Fruit fly (Drosophila melanogaster) whole organism, prepupa: ENCODE results near the gene FER.

Experiments
- Blimp-1 ChIP-seq: fragments of 200-800 bp; sonication (Bioruptor generic); optimal IDR thresholded peaks from 3 replicates; lab custom pipeline; 2017; ENCODE audit warnings: missing biosample characterization, missing genetic modification characterization, mild to moderate bottlenecking, moderate library complexity, missing genetic modification reagents
- CG10631 ChIP-seq: fragments of 200-800 bp; sonication (Bioruptor generic); optimal IDR thresholded peaks from 2 replicates; lab custom pipeline; 2016; ENCODE audit warnings: missing biosample characterization, missing genetic modification characterization
- CG11762 ChIP-seq: fragments of 200-800 bp; sonication (Bioruptor generic); optimal IDR thresholded peaks from 3 replicates; lab custom pipeline; 2016; ENCODE audit warnings: missing biosample characterization, missing genetic modification characterization; ENCODE audit not compliant: insufficient read depth
- CG15336 ChIP-seq: fragments of 200-800 bp; sonication (Bioruptor generic); IDR thresholded peaks from 2 replicates; pipeline ENCODE4 v1.3.6; 2022; ENCODE audit warnings: missing biosample characterization, missing genetic modification characterization
- CG1621 ChIP-seq: fragments of 200-800 bp; sonication (Bioruptor generic); optimal IDR thresholded peaks from 3 replicates; lab custom pipeline; 2018; ENCODE audit warnings: missing biosample characterization, mild to moderate bottlenecking, missing genetic modification characterization
- CG16779 ChIP-seq: fragments of 200-800 bp; sonication (Bioruptor generic); optimal IDR thresholded peaks from 3 replicates; lab custom pipeline; 2017; ENCODE audit warnings: missing biosample characterization, mild to moderate bottlenecking, missing genetic modification characterization
- CG32006 ChIP-seq: fragments of 200-800 bp; sonication (Bioruptor generic); optimal IDR thresholded peaks from 3 replicates; lab custom pipeline; 2017; ENCODE audit warnings: missing biosample characterization, mild to moderate bottlenecking, missing genetic modification characterization
- CG34406 ChIP-seq: fragments of 200-800 bp; sonication (Bioruptor generic); optimal IDR thresholded peaks from 3 replicates; lab custom pipeline; 2016; ENCODE audit warnings: missing biosample characterization, missing genetic modification characterization
- CG3919 ChIP-seq: fragments of 200-800 bp; sonication (Bioruptor generic); optimal IDR thresholded peaks from 3 replicates; lab custom pipeline; 2016; ENCODE audit warnings: missing biosample characterization, missing genetic modification characterization
- CG4318 ChIP-seq: fragments of 200-800 bp; sonication (Bioruptor generic); optimal IDR thresholded peaks from 3 replicates; lab custom pipeline; 2017; ENCODE audit warnings: missing biosample characterization, mild to moderate bottlenecking, missing genetic modification characterization
- CG6808 ChIP-seq: fragments of 200-800 bp; sonication (Bioruptor generic); optimal IDR thresholded peaks from 3 replicates; lab custom pipeline; 2017; ENCODE audit warnings: missing biosample characterization, missing genetic modification characterization, mild to moderate bottlenecking, moderate library complexity, missing genetic modification reagents
- CG8319 ChIP-seq: fragments of 200-800 bp; sonication (Bioruptor generic); optimal IDR thresholded peaks from 3 replicates; lab custom pipeline; 2016; ENCODE audit warnings: missing biosample characterization, missing genetic modification characterization
- CG8632 ChIP-seq: fragments of 200-800 bp; sonication (Bioruptor generic); optimal IDR thresholded peaks from 3 replicates; lab custom pipeline; 2016; ENCODE audit warnings: missing biosample characterization, missing genetic modification characterization
- CG9139 ChIP-seq: fragments of 200-800 bp; sonication (Bioruptor generic); optimal IDR thresholded peaks from 3 replicates; lab custom pipeline; 2017; ENCODE audit warnings: missing biosample characterization, mild to moderate bottlenecking, missing genetic modification characterization
- Eip75B ChIP-seq: fragments of 200-800 bp; sonication (Bioruptor generic); optimal IDR thresholded peaks from 3 replicates; lab custom pipeline; 2016; ENCODE audit warnings: missing biosample characterization, missing genetic modification characterization
- Ets21C ChIP-seq: fragments of 200-800 bp; sonication (Bioruptor generic); optimal IDR thresholded peaks from 3 replicates; lab custom pipeline; 2016; ENCODE audit warnings: missing biosample characterization, missing genetic modification characterization
- Gug ChIP-seq: fragments of 200-800 bp; sonication (Bioruptor generic); IDR thresholded peaks from 2 replicates; pipeline ENCODE4 v1.3.6; 2022; ENCODE audit warnings: missing biosample characterization, missing genetic modification characterization
- Hr38 ChIP-seq: sonication (Bioruptor generic); optimal IDR thresholded peaks from 2 replicates; lab custom pipeline; 2016; ENCODE audit warnings: missing biosample characterization, missing genetic modification characterization
- Hr39 ChIP-seq: fragments of 200-800 bp; sonication (Bioruptor generic); optimal IDR thresholded peaks from 2 replicates; lab custom pipeline; 2016; ENCODE audit warnings: missing biosample characterization, missing genetic modification characterization
- Hr4 ChIP-seq: fragments of 200-800 bp; sonication (Bioruptor generic); optimal IDR thresholded peaks from 3 replicates; lab custom pipeline; 2016; ENCODE audit warnings: missing biosample characterization, missing genetic modification characterization
- Met ChIP-seq: fragments of 200-800 bp; sonication (Bioruptor generic); optimal IDR thresholded peaks from 3 replicates; lab custom pipeline; 2016; ENCODE audit warnings: missing biosample characterization, missing genetic modification characterization
- OdsH ChIP-seq: fragments of 200-800 bp; sonication (Bioruptor generic); optimal IDR thresholded peaks from 3 replicates; lab custom pipeline; 2016; ENCODE audit warnings: missing biosample characterization, missing genetic modification characterization
- Smox ChIP-seq: fragments of 200-800 bp; sonication (Bioruptor generic); optimal IDR thresholded peaks from 3 replicates; lab custom pipeline; 2016; ENCODE audit warnings: missing biosample characterization, missing genetic modification characterization
- Sox14 ChIP-seq: fragments of 200-800 bp; sonication (Bioruptor generic); optimal IDR thresholded peaks from 3 replicates; lab custom pipeline; 2016; ENCODE audit warnings: missing biosample characterization, missing genetic modification characterization
- Sox15 ChIP-seq: fragments of 200-800 bp; sonication (Bioruptor generic); optimal IDR thresholded peaks from 3 replicates; lab custom pipeline; 2016; ENCODE audit warnings: missing biosample characterization, missing genetic modification characterization
- achi ChIP-seq: fragments of 200-800 bp; sonication (Bioruptor generic); optimal IDR thresholded peaks from 3 replicates; lab custom pipeline; 2016; ENCODE audit warnings: missing biosample characterization, missing genetic modification characterization
- acj6 ChIP-seq: fragments of 200-800 bp; sonication (Bioruptor generic); optimal IDR thresholded peaks from 3 replicates; lab custom pipeline; 2016; ENCODE audit warnings: missing biosample characterization, missing genetic modification characterization
- dac ChIP-seq: fragments of 200-800 bp; sonication (Bioruptor generic); optimal IDR thresholded peaks from 2 replicates; lab custom pipeline; 2017; ENCODE audit warnings: missing biosample characterization, mild to moderate bottlenecking, missing genetic modification characterization
- esn ChIP-seq: fragments of 200-800 bp; sonication (Bioruptor generic); optimal IDR thresholded peaks from 2 replicates; lab custom pipeline; 2016; ENCODE audit warnings: missing biosample characterization, mild to moderate bottlenecking, missing genetic modification characterization, moderate library complexity
- fd59A ChIP-seq: fragments of 200-800 bp; sonication (Bioruptor generic); optimal IDR thresholded peaks from 2 replicates; lab custom pipeline; 2017; ENCODE audit warnings: missing biosample characterization, mild to moderate bottlenecking, missing genetic modification characterization, missing genetic modification reagents
- fd85E ChIP-seq: fragments of 200-800 bp; sonication (Bioruptor generic); optimal IDR thresholded peaks from 3 replicates; lab custom pipeline; 2016; ENCODE audit warnings: missing biosample characterization, missing genetic modification characterization
- fkh ChIP-seq: fragments of 200-800 bp; sonication (Bioruptor generic); optimal IDR thresholded peaks from 3 replicates; lab custom pipeline; 2017; ENCODE audit warnings: missing biosample characterization, mild to moderate bottlenecking, missing genetic modification characterization, moderate library complexity
- pdm3 ChIP-seq: fragments of 200-800 bp; sonication (Bioruptor generic); optimal IDR thresholded peaks from 3 replicates; lab custom pipeline; 2016; ENCODE audit warnings: missing biosample characterization, missing genetic modification characterization
- salr ChIP-seq, 2 experiments: fragments of 200-800 bp; sonication (Bioruptor generic); optimal IDR thresholded peaks; 3 replicates each; lab custom pipeline; 2016 to 2018; ENCODE audit warnings: missing biosample characterization in 2 of 2, missing genetic modification characterization in 2 of 2, mild to moderate bottlenecking in 1 of 2
- ss ChIP-seq, 2 experiments: fragments of 200-800 bp; sonication (Bioruptor generic); optimal IDR thresholded peaks; 2 replicates in 1 of 2; 3 replicates in 1 of 2; lab custom pipeline; 2017 to 2018; ENCODE audit warnings: mild to moderate bottlenecking in 2 of 2, missing biosample characterization in 2 of 2, missing genetic modification characterization in 2 of 2, moderate library complexity in 1 of 2
- svp ChIP-seq: fragments of 200-800 bp; sonication (Bioruptor generic); peaks from one replicate; lab custom pipeline; 2016; ENCODE audit warnings: missing biosample characterization, missing genetic modification characterization
- topi ChIP-seq: fragments of 200-800 bp; sonication (Bioruptor generic); optimal IDR thresholded peaks from 3 replicates; lab custom pipeline; 2016; ENCODE audit warnings: missing biosample characterization, missing genetic modification characterization
- vri ChIP-seq: fragments of 200-800 bp; sonication (Bioruptor generic); optimal IDR thresholded peaks from 3 replicates; lab custom pipeline; 2016; ENCODE audit warnings: missing biosample characterization, mild to moderate bottlenecking, missing genetic modification characterization

The FER gene

dm6 chr3R:9399951-9400392, 5.6 kb upstream of the FER start, which contains the start of gene CG34117 (continued):
- peak; percentile 42 for TF ChIP-seq Sox15 (GFP tag; lab: Kevin White, UChicago)
- TF ChIP-seq CG16779 (tag; lab: Kevin White, UChicago), result peak; percentile 18
- peak; percentile 71 for TF ChIP-seq CG15336 (GFP tag; lab: Robert Waterston, UW)
- peak; percentile 41 for TF ChIP-seq CG11762
- TF ChIP-seq Blimp-1, result peak; percentile 40
- peak; percentile 86 for TF ChIP-seq esn (GFP tag; lab: Kevin White, UChicago)
- no peak for TF ChIP-seq CG9139
- TF ChIP-seq fd85E (GFP tag; lab: Kevin White, UChicago), result no peak
- TF ChIP-seq OdsH (GFP tag; lab: Kevin White, UChicago), result peak; percentile 79
- peak; percentile 10 to 55 for TF ChIP-seq salr (GFP tag; optimal IDR thresholded peaks at IDR 0.05; lab: Kevin White, UChicago)
- peak; percentile 60 for TF ChIP-seq Ets21C (GFP tag; lab: Kevin White, UChicago)
- TF ChIP-seq Met (GFP tag; lab: Kevin White, UChicago), result peak; percentile 79
- no peak for TF ChIP-seq CG4318 (GFP tag; lab: Kevin White, UChicago)
- peak; percentile 58 for TF ChIP-seq Sox14
- TF ChIP-seq CG32006, result peak; percentile 61
- TF ChIP-seq acj6 (GFP tag; lab: Kevin White, UChicago), result peak; percentile 76
- peak; percentile 76 for TF ChIP-seq CG8632 (GFP tag; lab: Kevin White, UChicago)
- TF ChIP-seq CG34406 (GFP tag; lab: Kevin White, UChicago), result peak; percentile 72
- TF ChIP-seq Eip75B (GFP tag; lab: Kevin White, UChicago), result peak; percentile 66
- TF ChIP-seq Hr4, result peak; percentile 76
- TF ChIP-seq Gug, result peak; percentile 61

dm6 chr3R:9399074-9399473, 4.7 kb upstream of the FER start:
- TF ChIP-seq CG34406 (GFP tag; lab: Kevin White, UChicago) (no peak), CG3919 (GFP tag; lab: Kevin White, UChicago) (no peak), Sox14 (no peak), Ets21C (GFP tag; lab: Kevin White, UChicago) (no peak), achi (GFP tag; lab: Kevin White, UChicago) (no peak), pdm3 (GFP tag; lab: Kevin White, UChicago) (no peak), svp (GFP tag; lab: Kevin White, UChicago) (no peak), CG10631 (no peak), fd59A (GFP tag; lab: Kevin White, UChicago) (no peak), Smox (GFP tag; lab: Kevin White, UChicago) (no peak), CG6808 (GFP tag; lab: Kevin White, UChicago) (no peak), Hr38 (no peak), acj6 (GFP tag; lab: Kevin White, UChicago) (no peak), CG8632 (GFP tag; lab: Kevin White, UChicago) (no peak), Gug (no peak), CG1621 (tag; lab: Kevin White, UChicago) (no peak), vri (GFP tag; lab: Kevin White, UChicago) (no peak), CG9139 (no peak), ss (GFP tag; optimal IDR thresholded peaks at IDR 0.05; lab: Kevin White, UChicago) (no peak), Blimp-1 (no peak)
- TF ChIP-seq, all 60 proteins: peak for 0

dm6 chr3R:9397890-9398289, 3.5 kb upstream of the FER start, which contains the start of gene Or85f:
TSS of gene Or85f (plus strand) at chr3R:9398190.
- TF ChIP-seq CG8319 (GFP tag; lab: Kevin White, UChicago) (no peak), Eip75B (GFP tag; lab: Kevin White, UChicago) (no peak), CG6808 (GFP tag; lab: Kevin White, UChicago) (no peak), Smox (GFP tag; lab: Kevin White, UChicago) (no peak), dac (GFP tag; lab: Kevin White, UChicago) (no peak), esn (GFP tag; lab: Kevin White, UChicago) (no peak), fkh (GFP tag; lab: Kevin White, UChicago) (no peak), CG10631 (no peak), topi (GFP tag; lab: Kevin White, UChicago) (no peak), Hr39 (GFP tag; lab: Kevin White, UChicago) (no peak), fd59A (GFP tag; lab: Kevin White, UChicago) (no peak), CG16779 (tag; lab: Kevin White, UChicago) (no peak)
- TF ChIP-seq, all 60 proteins: peak for 0
